Fruit fly (Drosophila melanogaster): Measurements from ENCODE around the gene nkd.

Gene nkd

DNA sequence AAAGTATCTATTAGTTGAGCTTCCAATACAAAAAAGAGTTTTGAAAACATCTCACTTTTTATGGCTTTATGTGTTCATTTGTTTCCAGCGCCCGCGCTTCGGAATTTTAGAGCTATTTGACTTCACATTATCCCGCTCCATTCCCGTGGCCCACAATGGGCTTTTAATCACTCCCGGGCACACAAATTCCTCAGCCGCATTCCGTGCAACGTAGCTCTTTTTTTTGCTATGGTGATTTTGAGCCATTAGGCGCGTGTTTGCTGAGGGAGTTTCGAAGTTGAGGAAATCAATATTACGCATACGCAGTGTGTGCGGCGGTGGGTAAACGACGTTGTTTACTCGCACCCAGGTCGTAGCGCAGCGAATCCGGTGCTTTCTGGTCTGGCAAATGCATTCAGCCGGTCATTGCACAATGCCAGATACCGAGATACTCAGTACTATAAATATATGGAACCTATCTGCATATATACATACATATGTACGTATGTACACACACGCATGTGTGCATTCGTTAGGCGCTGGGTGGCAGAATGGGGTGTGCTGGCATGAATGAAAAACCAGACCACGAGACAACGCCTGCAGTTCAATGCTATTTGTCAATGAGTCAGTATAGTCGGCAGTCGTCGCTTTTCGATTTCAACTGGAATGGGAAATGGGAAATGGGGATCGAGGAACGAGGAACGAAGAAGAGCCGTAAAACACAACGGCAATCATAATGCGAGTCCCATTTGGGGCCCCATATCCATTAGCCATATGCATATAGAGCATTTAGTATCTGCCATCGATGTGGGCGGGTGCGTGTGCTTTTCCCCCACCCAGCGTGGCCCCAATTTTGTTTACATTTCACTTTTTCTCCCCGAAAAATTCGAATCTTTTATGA lies 28.0 kb upstream of the nkd start (continued):
- TF ChIP-seq hkb (optimal IDR thresholded peaks at IDR 0.05), result no peak
- TF ChIP-seq hkb (GFP tag; IDR thresholded peaks at IDR 0.05), result peak; percentile 53; the same call in 1 of the 2 replicates
- peak; percentile 34 for TF ChIP-seq CG8359 (GFP tag; optimal IDR thresholded peaks at IDR 0.05; ENCODE audit: borderline replicate concordance)
- 0 out of 3 replicates have a peak, but pooled peaks have one; percentile 32 for TF ChIP-seq zfh1 (GFP tag; IDR thresholded peaks at IDR 0.05)
- TF ChIP-seq CG11398 (GFP tag; optimal IDR thresholded peaks at IDR 0.05), result peak; percentile 11
- peak; percentile 31 for TF ChIP-seq CG11723 (GFP tag; optimal IDR thresholded peaks at IDR 0.05)
- peak; percentile 59; the same call in 1 of the 2 replicates for TF ChIP-seq HLH3B (GFP tag; IDR thresholded peaks at IDR 0.05)
- TF ChIP-seq CG13287 (GFP tag; IDR thresholded peaks at IDR 0.05; ENCODE audit: partially characterized antibody), result no peak
- peak; percentile 8 for TF ChIP-seq CG6683 (GFP tag; optimal IDR thresholded peaks at IDR 0.05)
- peak; percentile 61 for TF ChIP-seq fd64A (GFP tag; optimal IDR thresholded peaks at IDR 0.05)
- TF ChIP-seq CG12071 (GFP tag; optimal IDR thresholded peaks at IDR 0.05), result peak; percentile 24
- peak; percentile 88 for TF ChIP-seq ATbp (GFP tag; optimal IDR thresholded peaks at IDR 0.05)
- TF ChIP-seq CG5180 (GFP tag; optimal IDR thresholded peaks at IDR 0.05), result peak; percentile 58
- peak; percentile 10; the same call in 1 of the 2 replicates for TF ChIP-seq vvl (GFP tag; IDR thresholded peaks at IDR 0.05)
- TF ChIP-seq nau (GFP tag; optimal IDR thresholded peaks at IDR 0.05), result peak; percentile 7
- 0 out of 2 replicates have a peak, but pooled peaks have one; percentile 23 for TF ChIP-seq CG1024 (GFP tag; IDR thresholded peaks at IDR 0.05)
- TF ChIP-seq bowl (GFP tag; IDR thresholded peaks at IDR 0.05), result peak; percentile 26; the same call in 1 of the 2 replicates
- TF ChIP-seq Bgb (GFP tag; IDR thresholded peaks at IDR 0.05; ENCODE audit: partially characterized antibody), result 0 out of 2 replicates have a peak, but pooled peaks have one; percentile 8
- TF ChIP-seq gce (GFP tag; IDR thresholded peaks at IDR 0.05), result 0 out of 3 replicates have a peak, but pooled peaks have one; percentile 53
- no peak for TF ChIP-seq fd3F (GFP tag; optimal IDR thresholded peaks at IDR 0.05)
- TF ChIP-seq CG2875 (GFP tag; optimal IDR thresholded peaks at IDR 0.05), result peak; percentile 41
- peak; percentile 0 for TF ChIP-seq CG6813 (GFP tag; optimal IDR thresholded peaks at IDR 0.05)
- peak; percentile 17 for TF ChIP-seq CG18599 (GFP tag; optimal IDR thresholded peaks at IDR 0.05)
- TF ChIP-seq HLHmδ (GFP tag; optimal IDR thresholded peaks at IDR 0.05), result peak; percentile 20
- no peak for TF ChIP-seq CG10209 (GFP tag; optimal IDR thresholded peaks at IDR 0.05)
- TF ChIP-seq CG3847 (GFP tag; IDR thresholded peaks at IDR 0.05), result 0 out of 2 replicates have a peak, but pooled peaks have one; percentile 13

DNA sequence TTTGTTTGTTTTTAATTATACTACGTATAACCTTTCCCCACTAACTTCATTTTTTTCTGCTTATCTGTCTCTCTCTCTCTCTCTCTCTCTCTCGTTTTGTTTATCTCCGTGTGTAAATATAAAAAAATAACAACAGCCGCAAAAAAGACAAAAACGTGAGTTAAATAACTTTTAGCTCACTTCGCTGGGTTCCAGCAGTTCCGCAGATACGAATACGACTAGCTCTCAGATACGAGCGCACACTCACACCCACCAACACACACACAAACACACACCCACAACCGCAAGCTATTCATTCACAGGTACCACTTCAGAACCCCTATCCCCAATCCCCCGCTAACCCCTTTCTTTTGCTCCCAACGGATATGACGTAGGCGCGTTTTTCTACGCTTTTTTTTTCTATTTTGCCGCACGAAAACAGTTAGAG lies 26.9 kb upstream of the nkd start:
- no peak for TF ChIP-seq bigmax (GFP tag; optimal IDR thresholded peaks at IDR 0.05)
- TF ChIP-seq Optix (GFP tag; IDR thresholded peaks at IDR 0.05), result no peak
- peak; percentile 82 for TF ChIP-seq CG34376 (GFP tag; optimal IDR thresholded peaks at IDR 0.05)
- 0 out of 3 replicates have a peak, but pooled peaks have one; percentile 6 for TF ChIP-seq z (GFP tag; IDR thresholded peaks at IDR 0.05)
- no peak for TF ChIP-seq CG17328 (GFP tag; IDR thresholded peaks at IDR 0.05)
- no peak for TF ChIP-seq CG9876 (GFP tag; optimal IDR thresholded peaks at IDR 0.05)
- TF ChIP-seq CG17186 (GFP tag; optimal IDR thresholded peaks at IDR 0.05), result no peak
- TF ChIP-seq Stat92E (GFP tag; optimal IDR thresholded peaks at IDR 0.05), result no peak
- peak; percentile 0 for TF ChIP-seq MTF-1 (GFP tag; optimal IDR thresholded peaks at IDR 0.05; ENCODE audit: borderline replicate concordance)
- TF ChIP-seq D19A (tag; optimal IDR thresholded peaks at IDR 0.05), result no peak
- TF ChIP-seq Lpt (GFP tag; optimal IDR thresholded peaks at IDR 0.05), result no peak
- TF ChIP-seq odd (GFP tag; optimal IDR thresholded peaks at IDR 0.05), result no peak
- no peak for TF ChIP-seq bowl (GFP tag; IDR thresholded peaks at IDR 0.05)
- no peak for TF ChIP-seq CkIIα-i1 (GFP tag; IDR thresholded peaks at IDR 0.05)
- no peak for TF ChIP-seq Blimp-1 (GFP tag; optimal IDR thresholded peaks at IDR 0.05)
- TF ChIP-seq CG13296 (GFP tag; optimal IDR thresholded peaks at IDR 0.05), result peak; percentile 11
- no peak for TF ChIP-seq Oli (tag; optimal IDR thresholded peaks at IDR 0.05)
- TF ChIP-seq danr (GFP tag; IDR thresholded peaks at IDR 0.05), result no peak
- TF ChIP-seq CG7357 (GFP tag; IDR thresholded peaks at IDR 0.05), result no peak
- TF ChIP-seq mirr (GFP tag; optimal IDR thresholded peaks at IDR 0.05), result peak; percentile 67
- TF ChIP-seq CG9817 (tag; optimal IDR thresholded peaks at IDR 0.05), result no peak
- no peak for TF ChIP-seq TFAM (GFP tag; optimal IDR thresholded peaks at IDR 0.05)
- no peak for TF ChIP-seq tx (GFP tag; optimal IDR thresholded peaks at IDR 0.05)
